Fruit fly (Drosophila melanogaster): ENCODE results near the gene ppk10.

Gene ppk10

DNA sequence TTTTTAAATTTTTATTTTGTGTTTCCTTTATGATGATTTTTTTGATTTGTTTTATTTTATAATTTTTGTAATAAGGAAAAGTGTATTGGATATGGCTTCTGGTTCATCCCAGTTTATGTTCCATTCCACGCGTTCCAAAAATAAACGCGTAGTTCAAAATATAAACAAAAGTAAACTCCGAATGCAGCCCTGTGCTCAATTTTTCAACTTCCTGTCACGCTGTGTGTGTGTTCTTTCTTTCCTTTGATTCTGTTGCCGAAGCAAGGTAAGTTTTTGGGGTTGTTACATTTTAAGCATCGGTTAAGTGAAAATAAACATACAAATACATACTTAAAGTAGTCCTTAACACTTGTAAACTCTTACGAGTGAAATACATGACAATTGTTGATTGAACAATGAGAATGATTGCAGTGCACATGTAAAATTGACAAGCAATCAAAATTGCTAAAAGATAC is 44.0 kb downstream of the ppk10 start, which contains the start of the genes Ip259 and RpS27A (continued):
- TF ChIP-seq Ssrp (tag; optimal IDR thresholded peaks at IDR 0.05) = peak; percentile 52
- TF ChIP-seq CG15601 (tag; optimal IDR thresholded peaks at IDR 0.05) = peak; percentile 55
- peak; percentile 66 for TF ChIP-seq CG10147 (GFP tag; optimal IDR thresholded peaks at IDR 0.05)
- no peak; the same call in 1 of the 2 replicates for TF ChIP-seq CG14667 (GFP tag; IDR thresholded peaks at IDR 0.05)
- TF ChIP-seq Nf-YC (tag; optimal IDR thresholded peaks at IDR 0.05) = peak; percentile 56
- TF ChIP-seq CG2199 (GFP tag; IDR thresholded peaks at IDR 0.05) = no peak
- peak; percentile 27 for TF ChIP-seq CG10274 (GFP tag; optimal IDR thresholded peaks at IDR 0.05)
- no peak for TF ChIP-seq Dek (tag; optimal IDR thresholded peaks at IDR 0.05)
- TF ChIP-seq croc (GFP tag; conservative IDR thresholded peaks at IDR 0.05) = peak; percentile 61
- peak; percentile 34 for TF ChIP-seq vfl (GFP tag; optimal IDR thresholded peaks at IDR 0.05)
- TF ChIP-seq CG2889 (GFP tag; IDR thresholded peaks at IDR 0.05) = peak; percentile 38; the same call in 1 of the 3 replicates
- TF ChIP-seq org-1 (GFP tag; optimal IDR thresholded peaks at IDR 0.05) = peak; percentile 40
- TF ChIP-seq p53 (GFP tag; optimal IDR thresholded peaks at IDR 0.05) = peak; percentile 62
- no peak for TF ChIP-seq yki (optimal IDR thresholded peaks at IDR 0.05)
- peak; percentile 74 for TF ChIP-seq sens (GFP tag)
- TF ChIP-seq sc (optimal IDR thresholded peaks at IDR 0.05) = no peak
- TF ChIP-seq sc (GFP tag; optimal IDR thresholded peaks at IDR 0.05) = peak; percentile 59
- TF ChIP-seq slbo (GFP tag; IDR thresholded peaks at IDR 0.05) = peak; percentile 72
- TF ChIP-seq Scr (GFP tag; IDR thresholded peaks at IDR 0.05; ENCODE audit: partially characterized antibody) = no peak
- no peak for TF ChIP-seq h (optimal IDR thresholded peaks at IDR 0.05)
- peak; percentile 57 for TF ChIP-seq maf-S (GFP tag; optimal IDR thresholded peaks at IDR 0.05)
- TF ChIP-seq Ada2b (GFP tag; IDR thresholded peaks at IDR 0.05) = no peak; the same call in 1 of the 2 replicates
- TF ChIP-seq HLH4C (GFP tag; IDR thresholded peaks at IDR 0.05; ENCODE audit: partially characterized antibody) = no peak
- TF ChIP-seq CG3838 (GFP tag; optimal IDR thresholded peaks at IDR 0.05) = no peak
- TF ChIP-seq CG18011 (GFP tag; optimal IDR thresholded peaks at IDR 0.05) = peak; percentile 55
- peak; percentile 82 for TF ChIP-seq CG13624 (GFP tag; optimal IDR thresholded peaks at IDR 0.05)
- TF ChIP-seq chm (GFP tag; IDR thresholded peaks at IDR 0.05) = peak; percentile 86; the same call in 1 of the 2 replicates
- 0 out of 2 replicates have a peak, but pooled peaks have one; percentile 5 for TF ChIP-seq Drgx (GFP tag; IDR thresholded peaks at IDR 0.05)
- no peak for TF ChIP-seq CG8478 (optimal IDR thresholded peaks at IDR 0.05)
- no peak for TF ChIP-seq CG12071 (GFP tag; optimal IDR thresholded peaks at IDR 0.05)
- no peak; the same call in 1 of the 3 replicates for TF ChIP-seq sr (GFP tag; IDR thresholded peaks at IDR 0.05)
- peak; percentile 86 for TF ChIP-seq sens-2 (GFP tag; IDR thresholded peaks at IDR 0.05)
- no peak for TF ChIP-seq jumu (GFP tag; optimal IDR thresholded peaks at IDR 0.05)
- TF ChIP-seq CG13287 (GFP tag; IDR thresholded peaks at IDR 0.05; ENCODE audit: partially characterized antibody) = no peak; the same call in 1 of the 2 replicates
- no peak for TF ChIP-seq Oli (tag; optimal IDR thresholded peaks at IDR 0.05)
- peak; percentile 98 for TF ChIP-seq CG2116 (GFP tag; optimal IDR thresholded peaks at IDR 0.05)
- TF ChIP-seq ERR (GFP tag; optimal IDR thresholded peaks at IDR 0.05) = no peak
- no peak for TF ChIP-seq Hr78 (GFP tag; optimal IDR thresholded peaks at IDR 0.05)
- TF ChIP-seq CG2120 (GFP tag; optimal IDR thresholded peaks at IDR 0.05) = peak; percentile 56
- peak; percentile 62 for TF ChIP-seq ac (GFP tag; optimal IDR thresholded peaks at IDR 0.05)
- no peak; the same call in 3 of the 4 replicates for TF ChIP-seq Gug (GFP tag; IDR thresholded peaks at IDR 0.05)
- peak; percentile 69 for TF ChIP-seq CG15011 (GFP tag; optimal IDR thresholded peaks at IDR 0.05)
- peak; percentile 71 for TF ChIP-seq CG14050 (GFP tag; IDR thresholded peaks at IDR 0.05)
- TF ChIP-seq chn (GFP tag; optimal IDR thresholded peaks at IDR 0.05) = peak; percentile 37
- peak in 1 of 2 experiments; percentile 38 for TF ChIP-seq Hr51 (GFP tag; optimal IDR thresholded peaks at IDR 0.05)
- peak; percentile 74 for TF ChIP-seq seq (GFP tag; IDR thresholded peaks at IDR 0.05)
- TF ChIP-seq en (GFP tag; optimal IDR thresholded peaks at IDR 0.05) = peak; percentile 63
- TF ChIP-seq CG11696 (GFP tag; IDR thresholded peaks at IDR 0.05) = no peak
- peak; percentile 47 for TF ChIP-seq CG8281 (tag; optimal IDR thresholded peaks at IDR 0.05)
- no peak for TF ChIP-seq wor (GFP tag; IDR thresholded peaks at IDR 0.05)
- peak; percentile 96 for TF ChIP-seq CG17802 (tag; optimal IDR thresholded peaks at IDR 0.05)
- TF ChIP-seq MTF-1 (GFP tag; optimal IDR thresholded peaks at IDR 0.05; ENCODE audit: borderline replicate concordance) = no peak

Measured in whole organism, embryonic.